Fruit fly (Drosophila melanogaster) S2 (cell line): ENCODE data around the gene pyd.

ENCODE experiments used
- CG8478 ChIP-seq: fragments of >200 bp; optimal IDR thresholded peaks from 2 replicates; lab custom pipeline; 2018
- CTCF ChIP-seq, 2 experiments: fragments of >200 bp; optimal IDR thresholded peaks; 2 replicates each; lab custom pipeline; 2018

- TF ChIP-seq CTCF (optimal IDR thresholded peaks at IDR 0.05; lab: Kevin White, UChicago) (no peak), CG8478 (lab: Kevin White, UChicago) (no peak)
Observed at dm6 chr3R:8779823-8780222, 151.9 kb downstream of the pyd start, which contains the start of gene CG33191.
